Worm (Caenorhabditis elegans) whole organism, L3 larva: ENCODE data around the gene spe-45.

Source experiments
- ZK546.5 ChIP-seq: sonication (generic microtip); optimal IDR thresholded peaks from 2 replicates; lab custom pipeline; 2017; ENCODE audit warnings: missing biosample characterization, missing genetic modification characterization
- ama-1 ChIP-seq: fragments of 150-350 bp; optimal IDR thresholded peaks from 2 replicates; lab custom pipeline; 2018
- ceh-16 ChIP-seq: sonication (generic microtip); optimal IDR thresholded peaks from 2 replicates; lab custom pipeline; 2017; ENCODE audit warnings: missing biosample characterization, missing genetic modification characterization
- ceh-28 ChIP-seq: fragments of 150-350 bp; optimal IDR thresholded peaks from 2 replicates; lab custom pipeline; 2014; ENCODE audit warnings: missing biosample characterization, missing genetic modification reagents, missing genetic modification characterization
- ceh-9 ChIP-seq: sonication (generic microtip); optimal IDR thresholded peaks from 2 replicates; lab custom pipeline; 2018; ENCODE audit warnings: missing biosample characterization, missing genetic modification characterization
- egl-27 ChIP-seq: sonication (generic microtip); optimal IDR thresholded peaks from 4 replicates; lab custom pipeline; 2017; ENCODE audit warnings: missing biosample characterization, missing genetic modification reagents, missing genetic modification characterization
- elt-1 ChIP-seq: fragments of 150-350 bp; optimal IDR thresholded peaks from 2 replicates; lab custom pipeline; 2014; ENCODE audit warnings: missing biosample characterization, missing genetic modification characterization
- elt-2 ChIP-seq: sonication (generic microtip); optimal IDR thresholded peaks from 2 replicates; lab custom pipeline; 2016; ENCODE audit warnings: missing genetic modification reagents, mild to moderate bottlenecking, missing genetic modification characterization, missing compliant biosample characterization
- elt-3 ChIP-seq, 3 experiments: fragments of 150-350 bp in 1 of 3; sonication (generic microtip) in 2 of 3; optimal IDR thresholded peaks; 2 replicates in 2 of 3; 4 replicates in 1 of 3; lab custom pipeline; 2014 to 2017; ENCODE audit warnings: missing biosample characterization in 3 of 3, missing genetic modification characterization in 3 of 3
- eor-1 ChIP-seq, 2 experiments: fragments of 150-350 bp; optimal IDR thresholded peaks; 2 replicates each; lab custom pipeline; 2014 to 2018; ENCODE audit warnings: missing biosample characterization in 2 of 2, missing genetic modification characterization in 2 of 2
- fkh-10 ChIP-seq: sonication (generic microtip); optimal IDR thresholded peaks from 2 replicates; lab custom pipeline; 2017; ENCODE audit warnings: missing biosample characterization, missing genetic modification reagents, missing genetic modification characterization
- fkh-2 ChIP-seq: fragments of 150-350 bp; optimal IDR thresholded peaks from 2 replicates; lab custom pipeline; 2014; ENCODE audit warnings: missing biosample characterization, missing genetic modification reagents, missing genetic modification characterization
- fos-1 ChIP-seq: fragments of 150-350 bp; optimal IDR thresholded peaks from 2 replicates; lab custom pipeline; 2014; ENCODE audit warnings: missing biosample characterization, missing genetic modification characterization
- hmg-11 ChIP-seq: sonication (generic microtip); optimal IDR thresholded peaks from 2 replicates; lab custom pipeline; 2016; ENCODE audit warnings: missing genetic modification characterization, missing compliant biosample characterization
- jun-1 ChIP-seq: fragments of 150-350 bp; optimal IDR thresholded peaks from 2 replicates; lab custom pipeline; 2014; ENCODE audit warnings: missing biosample characterization, missing genetic modification reagents, missing genetic modification characterization
- lin-39 ChIP-seq: fragments of 150-350 bp; optimal IDR thresholded peaks from 2 replicates; lab custom pipeline; 2018; ENCODE audit warnings: missing biosample characterization, missing genetic modification reagents, missing genetic modification characterization
- lsy-12 ChIP-seq: sonication (generic microtip); optimal IDR thresholded peaks from 2 replicates; lab custom pipeline; 2016; ENCODE audit warnings: mild to moderate bottlenecking, missing genetic modification characterization, missing compliant biosample characterization
- mdl-1 ChIP-seq: fragments of 150-350 bp; optimal IDR thresholded peaks from 2 replicates; lab custom pipeline; 2014; ENCODE audit warnings: missing biosample characterization, missing genetic modification characterization
- nfya-1 ChIP-seq: sonication (generic microtip); optimal IDR thresholded peaks from 2 replicates; lab custom pipeline; 2017; ENCODE audit warnings: missing genetic modification characterization, mild to moderate bottlenecking, missing compliant biosample characterization, antibody characterized with exemption, moderate library complexity; ENCODE audit not compliant: insufficient read depth
- nhr-11 ChIP-seq: fragments of 150-350 bp; optimal IDR thresholded peaks from 2 replicates; lab custom pipeline; 2014; ENCODE audit warnings: missing biosample characterization, missing genetic modification characterization
- nhr-12 ChIP-seq: fragments of 150-350 bp; optimal IDR thresholded peaks from 2 replicates; lab custom pipeline; 2014; ENCODE audit warnings: missing biosample characterization, missing genetic modification characterization
- nhr-23 ChIP-seq: fragments of 150-350 bp; optimal IDR thresholded peaks from 2 replicates; lab custom pipeline; 2014; ENCODE audit warnings: missing biosample characterization, missing genetic modification reagents, missing genetic modification characterization
- nhr-25 ChIP-seq: sonication (generic microtip); optimal IDR thresholded peaks from 2 replicates; lab custom pipeline; 2017; ENCODE audit warnings: missing biosample characterization, missing genetic modification characterization
- nhr-28 ChIP-seq: fragments of 150-350 bp; optimal IDR thresholded peaks from 2 replicates; lab custom pipeline; 2014; ENCODE audit warnings: missing biosample characterization, missing genetic modification characterization
- nhr-43 ChIP-seq: sonication (generic microtip); optimal IDR thresholded peaks from 2 replicates; lab custom pipeline; 2016; ENCODE audit warnings: mild to moderate bottlenecking, missing genetic modification characterization, missing compliant biosample characterization; ENCODE audit not compliant: poor library complexity, severe bottlenecking
- nhr-67 ChIP-seq: fragments of 150-350 bp; optimal IDR thresholded peaks from 2 replicates; lab custom pipeline; 2014; ENCODE audit warnings: missing biosample characterization, missing genetic modification characterization
- nhr-77 ChIP-seq: fragments of 150-350 bp; optimal IDR thresholded peaks from 2 replicates; lab custom pipeline; 2014; ENCODE audit warnings: missing biosample characterization, missing genetic modification characterization
- pqm-1 ChIP-seq: fragments of 150-350 bp; optimal IDR thresholded peaks from 2 replicates; lab custom pipeline; 2017; ENCODE audit warnings: missing biosample characterization, missing genetic modification characterization, inconsistent platforms
- tbx-2 ChIP-seq: sonication (generic microtip); optimal IDR thresholded peaks from 2 replicates; lab custom pipeline; 2016; ENCODE audit warnings: mild to moderate bottlenecking, missing genetic modification characterization, missing compliant biosample characterization
- unc-62 ChIP-seq: fragments of 150-350 bp; sonication (generic microtip); optimal IDR thresholded peaks from 4 replicates; lab custom pipeline; 2014; ENCODE audit warnings: missing biosample characterization, missing genetic modification reagents, missing genetic modification characterization
- zag-1 ChIP-seq: fragments of 150-350 bp; optimal IDR thresholded peaks from 2 replicates; lab custom pipeline; 2014; ENCODE audit warnings: missing biosample characterization, missing genetic modification characterization
- ztf-11 ChIP-seq: fragments of 150-350 bp; optimal IDR thresholded peaks from 2 replicates; lab custom pipeline; 2014; ENCODE audit warnings: missing biosample characterization, missing genetic modification characterization
- ztf-4 ChIP-seq: fragments of 150-350 bp; optimal IDR thresholded peaks from 2 replicates; lab custom pipeline; 2014; ENCODE audit warnings: missing biosample characterization, missing genetic modification characterization

Gene spe-45

ce11 chrIV:12391003-12391637 is 1.2 kb upstream of the spe-45 start, which contains the start of the genes rps-23 and dpm-3 (continued):
- TF ChIP-seq fos-1 (tag; lab: Kevin White, UChicago) = no peak
- no peak for TF ChIP-seq ztf-4 (tag; lab: Kevin White, UChicago)
- peak; percentile 65 for TF ChIP-seq jun-1 (tag; lab: Kevin White, UChicago)
- TF ChIP-seq egl-27 (tag; lab: Kevin White, UChicago) = peak; percentile 20
- TF ChIP-seq nhr-67 = no peak
- peak; percentile 91 for TF ChIP-seq pqm-1 (tag; lab: Kevin White, UChicago)
- TF ChIP-seq, all 47 proteins: peak for 30

DNA sequence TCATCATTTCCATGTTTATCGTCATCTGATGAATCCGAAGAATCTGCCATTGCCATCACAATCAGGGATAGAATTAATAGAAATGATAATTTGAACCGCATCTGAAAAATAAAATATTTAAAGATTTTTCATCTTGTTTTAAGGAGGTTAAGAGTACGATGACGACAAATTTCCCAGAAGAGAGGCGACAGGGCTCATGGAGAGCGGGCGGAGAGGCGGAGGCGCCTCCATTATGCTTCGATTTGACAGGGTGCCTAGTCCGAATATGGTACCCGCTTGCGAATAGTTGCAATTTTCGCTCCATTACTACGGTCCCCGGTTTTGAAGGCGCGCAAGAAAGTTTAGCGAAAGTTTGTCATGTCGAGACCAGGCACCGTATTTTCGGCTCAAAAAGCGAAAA is 4.8 kb downstream of the spe-45 start, which contains the start of gene F28D1.6:
TSS of gene F28D1.6 (minus strand) at position 101 of the 400 bp plus-strand sequence.
- TF ChIP-seq ceh-16 (no peak), mdl-1 (tag; lab: Kevin White, UChicago) (no peak), nhr-28 (tag; lab: Kevin White, UChicago) (no peak), unc-62 (no peak), tbx-2 (tag; lab: Kevin White, UChicago) (no peak), ztf-11 (tag; lab: Kevin White, UChicago) (no peak), ceh-9 (tag; lab: Kevin White, UChicago) (no peak), lin-39 (tag; lab: Kevin White, UChicago) (no peak), fkh-2 (no peak), ZK546.5 (no peak), lsy-12 (tag; lab: Kevin White, UChicago) (no peak)

- no peak for TF ChIP-seq hmg-11
- TF ChIP-seq elt-2 = peak; percentile 26
Measured at ce11 chrIV:12382864-12383263, 7.0 kb downstream of the spe-45 start, which contains the start of gene thn-2. TSS of gene thn-2 (plus strand) at chrIV:12383170.

DNA sequence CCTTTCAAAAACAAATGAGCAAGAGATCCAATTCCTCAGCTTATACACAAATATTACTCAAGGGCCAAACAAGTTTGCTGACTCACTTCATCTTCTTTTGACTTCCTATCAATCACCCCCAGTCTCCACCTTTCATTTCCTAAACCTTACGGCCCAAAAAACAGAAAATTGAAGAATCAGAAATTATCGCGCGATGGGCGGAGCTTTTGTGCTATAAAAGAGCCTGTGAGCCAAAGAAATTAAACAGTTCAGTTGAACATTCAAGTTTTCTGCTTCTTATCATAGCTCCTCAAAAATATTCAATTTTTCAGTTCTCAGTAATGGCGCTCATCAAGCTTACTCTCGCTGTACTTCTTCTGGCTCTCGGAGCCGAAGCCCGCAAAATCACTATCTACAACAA is 10.1 kb downstream of the spe-45 start, which contains the start of gene thn-1:
TSS of gene thn-1 (plus strand) at position 301 of the 400 bp plus-strand sequence.
- no peak for TF ChIP-seq elt-3 (tag; optimal IDR thresholded peaks at IDR 0.05; lab: Kevin White, UChicago)
- no peak for TF ChIP-seq ceh-28 (tag; lab: Kevin White, UChicago)
- no peak for TF ChIP-seq jun-1 (tag; lab: Kevin White, UChicago)
- no peak for TF ChIP-seq nhr-12 (tag; lab: Kevin White, UChicago)
- no peak for TF ChIP-seq nfya-1 (tag; lab: Kevin White, UChicago)
- no peak for TF ChIP-seq ZK546.5
- no peak for TF ChIP-seq mdl-1 (tag; lab: Kevin White, UChicago)
- TF ChIP-seq elt-2 = no peak
- TF ChIP-seq nhr-77 (tag; lab: Kevin White, UChicago) = no peak
- no peak for TF ChIP-seq eor-1 (tag; optimal IDR thresholded peaks at IDR 0.05; lab: Kevin White, UChicago)
- TF ChIP-seq nhr-43 (tag; lab: Kevin White, UChicago) = no peak
- no peak for TF ChIP-seq pqm-1 (tag; lab: Kevin White, UChicago)
- TF ChIP-seq nhr-11 (tag; lab: Kevin White, UChicago) = no peak
- no peak for TF ChIP-seq egl-27 (tag; lab: Kevin White, UChicago)
- no peak for TF ChIP-seq nhr-23 (tag; lab: Kevin White, UChicago)
- no peak for TF ChIP-seq nhr-25
- no peak for TF ChIP-seq zag-1
- TF ChIP-seq fkh-10 (GFP tag; lab: Kevin White, UChicago) = no peak
- no peak for TF ChIP-seq ceh-16

ce11 chrIV:12378919-12379318 is 11.0 kb downstream of the spe-45 start:
- peak; percentile 76 for TF ChIP-seq pqm-1 (tag; lab: Kevin White, UChicago)
- no peak for TF ChIP-seq elt-1 (tag; lab: Kevin White, UChicago)
- no peak for TF ChIP-seq ama-1 (lab: Kevin White, UChicago)
- TF ChIP-seq elt-2 = peak; percentile 72
- no peak for TF ChIP-seq fos-1 (tag; lab: Kevin White, UChicago)
- no peak for TF ChIP-seq unc-62
- no peak for TF ChIP-seq ceh-16
- TF ChIP-seq, all 47 proteins: peak for 2
